Worm (Caenorhabditis elegans): ENCODE measurements around the gene fbxa-83.

Gene fbxa-83

DNA sequence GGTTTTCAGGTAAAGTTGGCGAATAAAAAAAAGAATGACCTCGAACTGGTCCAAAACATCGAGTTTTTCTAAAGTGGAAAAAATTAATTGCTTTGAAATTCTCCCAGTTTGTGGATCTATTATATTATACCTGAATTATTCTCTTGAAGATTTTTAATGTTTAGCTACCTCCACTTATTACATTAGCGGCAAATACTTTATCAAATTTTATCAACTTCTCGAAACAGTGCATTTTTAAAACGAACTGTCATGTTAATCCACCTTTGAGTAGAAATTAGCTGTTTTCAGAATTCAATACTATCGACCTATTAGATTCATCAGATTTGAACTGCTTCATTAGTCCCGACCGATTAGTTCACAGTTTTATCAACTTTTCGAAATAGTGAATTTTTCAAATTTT lies 8.1 kb downstream of the fbxa-83 start:
- no peak for TF ChIP-seq him-1 (tag; optimal IDR thresholded peaks at IDR 0.05)
- no peak for TF ChIP-seq W03F9.2 (tag; optimal IDR thresholded peaks at IDR 0.05)
- no peak for TF ChIP-seq dao-5 (tag; optimal IDR thresholded peaks at IDR 0.05)

DNA sequence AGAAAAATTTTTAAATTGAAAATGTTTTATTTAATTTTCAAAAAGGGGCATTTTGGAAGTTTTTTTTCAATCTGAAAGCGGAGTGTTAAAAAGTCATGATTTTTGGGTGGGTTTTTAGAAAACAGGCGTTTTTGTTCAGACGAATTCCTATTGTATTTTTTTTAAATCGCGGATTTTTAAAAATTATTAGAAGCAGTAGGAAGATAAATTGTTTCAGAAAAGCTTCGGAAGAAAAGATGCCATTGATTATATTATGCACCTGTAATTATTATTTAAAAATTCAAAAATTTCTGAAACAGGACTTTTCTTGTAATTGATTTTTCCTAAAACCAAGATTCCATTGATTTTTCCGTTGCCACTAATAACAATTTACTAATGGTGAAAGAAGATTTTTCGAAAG lies 20.4 kb downstream of the fbxa-83 start:
- TF ChIP-seq W03F9.2 (tag; optimal IDR thresholded peaks at IDR 0.05) (no peak), him-1 (tag; optimal IDR thresholded peaks at IDR 0.05) (no peak), dao-5 (tag; optimal IDR thresholded peaks at IDR 0.05) (no peak)

DNA sequence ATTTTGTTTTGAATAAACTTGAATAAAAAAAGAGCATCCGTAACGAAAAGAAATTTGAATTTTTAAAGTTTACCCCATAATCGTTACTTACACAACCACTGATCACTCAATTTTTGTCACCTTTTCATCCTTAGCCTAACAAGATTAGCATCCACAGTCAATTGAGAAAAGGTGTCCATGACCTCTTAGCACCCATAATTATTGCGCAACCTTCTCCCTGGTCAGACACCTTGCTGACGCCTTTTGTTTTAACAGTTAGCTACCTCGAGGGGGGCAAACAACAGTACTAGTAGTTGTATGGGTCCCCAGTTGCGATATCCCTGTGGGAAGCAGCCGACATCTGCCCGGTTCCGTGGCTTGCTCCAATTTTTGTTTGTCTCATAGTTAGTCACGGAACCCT lies 29.1 kb downstream of the fbxa-83 start:
- TF ChIP-seq W03F9.2 (tag; optimal IDR thresholded peaks at IDR 0.05) (no peak), dao-5 (tag; optimal IDR thresholded peaks at IDR 0.05) (no peak), him-1 (tag; optimal IDR thresholded peaks at IDR 0.05) (no peak)

DNA sequence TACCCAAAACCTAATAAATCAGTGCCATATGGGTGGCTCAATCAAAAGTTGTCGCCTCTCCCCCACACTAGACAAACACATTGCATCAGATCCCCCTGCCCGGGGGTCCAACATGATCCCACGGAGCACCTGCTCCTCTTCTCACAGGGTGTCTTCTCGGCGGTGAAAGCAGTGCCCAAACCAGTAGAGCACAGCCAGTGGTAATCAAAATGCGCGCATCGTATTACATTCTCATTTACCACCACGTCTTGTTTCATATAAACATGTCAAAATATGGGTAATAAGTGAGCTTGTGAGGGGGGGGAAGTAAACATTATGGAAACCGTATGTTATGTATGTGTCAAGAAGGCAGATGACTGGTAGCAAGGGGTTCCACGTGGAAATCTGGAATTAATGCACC lies 30.9 kb downstream of the fbxa-83 start:
- TF ChIP-seq dao-5 (tag; optimal IDR thresholded peaks at IDR 0.05) (no peak), him-1 (tag; optimal IDR thresholded peaks at IDR 0.05) (no peak), W03F9.2 (tag; optimal IDR thresholded peaks at IDR 0.05) (no peak)

DNA sequence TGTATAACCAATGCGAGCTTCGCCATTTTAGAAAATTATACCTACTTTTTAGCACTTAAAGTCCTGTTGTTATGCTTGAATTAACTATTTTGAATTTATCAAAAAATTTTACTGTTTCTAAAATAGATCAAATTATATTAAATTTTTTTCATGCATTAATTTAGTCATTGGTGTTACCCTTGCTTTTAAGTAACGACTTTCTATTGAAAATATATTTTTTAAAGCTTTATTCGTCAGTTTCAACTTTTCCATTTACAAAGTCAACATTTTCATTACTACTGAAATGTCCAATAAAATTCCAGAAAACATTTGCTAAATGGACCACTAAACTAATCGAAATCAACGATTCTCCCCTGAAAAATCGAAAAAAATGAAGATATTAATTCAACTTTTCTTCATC lies 34.6 kb downstream of the fbxa-83 start, which contains the start of gene Y64G10A.7:
Gene Y64G10A.7 (plus strand): TSS at position 301 of the 400 bp plus-strand sequence.
- TF ChIP-seq dao-5 (tag; optimal IDR thresholded peaks at IDR 0.05) (no peak), W03F9.2 (tag; optimal IDR thresholded peaks at IDR 0.05) (no peak), him-1 (tag; optimal IDR thresholded peaks at IDR 0.05) (no peak)

DNA sequence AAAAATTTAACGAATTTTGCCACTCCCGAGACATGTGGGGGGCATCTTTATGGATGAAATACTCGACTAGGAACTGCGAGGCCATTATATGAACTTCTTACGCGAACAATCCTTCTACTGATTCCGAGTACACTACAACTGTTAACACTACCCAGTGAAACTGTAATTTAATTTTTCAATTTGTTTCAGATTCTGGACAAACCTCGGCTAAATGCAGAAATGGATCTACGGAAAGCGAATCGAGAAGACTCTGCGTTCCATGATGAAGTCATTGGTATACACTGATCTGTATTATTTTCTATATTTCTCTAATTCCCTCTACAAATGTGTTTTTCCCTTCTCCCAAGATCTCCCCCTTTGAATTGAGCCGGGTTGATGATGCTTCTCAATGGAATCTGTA lies 41.3 kb downstream of the fbxa-83 start:
- TF ChIP-seq him-1 (tag; optimal IDR thresholded peaks at IDR 0.05) (no peak), W03F9.2 (tag; optimal IDR thresholded peaks at IDR 0.05) (no peak)

DNA sequence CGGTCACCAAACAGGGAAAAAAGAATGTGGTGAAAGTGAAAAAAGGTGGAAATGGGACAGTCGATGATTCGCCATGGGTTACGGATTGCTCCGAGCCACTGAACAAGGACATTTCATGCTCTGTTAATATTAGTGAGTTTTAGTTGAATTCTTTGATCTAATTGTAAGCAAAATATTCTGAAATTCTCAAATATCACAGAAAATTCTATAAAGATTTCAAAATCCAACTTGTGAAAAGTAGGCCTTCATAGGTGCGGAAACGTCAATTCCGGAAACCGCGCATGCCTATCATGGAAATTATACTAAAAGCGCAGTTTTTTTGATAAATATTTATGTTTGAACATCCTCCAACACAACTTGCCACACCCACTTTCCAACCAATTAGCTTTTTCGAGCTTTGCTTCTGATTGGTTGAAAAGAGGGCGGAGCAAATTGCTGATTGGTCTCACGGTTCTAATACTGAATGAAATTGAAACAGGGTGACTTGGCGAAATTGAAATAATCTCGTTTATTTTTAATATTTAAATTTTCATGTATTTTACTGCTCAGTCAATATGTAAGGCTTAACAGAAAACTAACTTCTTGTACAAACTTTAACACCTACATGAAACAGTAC lies 49.3 kb downstream of the fbxa-83 start:
- TF ChIP-seq him-1 (tag; optimal IDR thresholded peaks at IDR 0.05) (no peak), W03F9.2 (tag; optimal IDR thresholded peaks at IDR 0.05) (no peak), dao-5 (tag; optimal IDR thresholded peaks at IDR 0.05) (no peak)

DNA sequence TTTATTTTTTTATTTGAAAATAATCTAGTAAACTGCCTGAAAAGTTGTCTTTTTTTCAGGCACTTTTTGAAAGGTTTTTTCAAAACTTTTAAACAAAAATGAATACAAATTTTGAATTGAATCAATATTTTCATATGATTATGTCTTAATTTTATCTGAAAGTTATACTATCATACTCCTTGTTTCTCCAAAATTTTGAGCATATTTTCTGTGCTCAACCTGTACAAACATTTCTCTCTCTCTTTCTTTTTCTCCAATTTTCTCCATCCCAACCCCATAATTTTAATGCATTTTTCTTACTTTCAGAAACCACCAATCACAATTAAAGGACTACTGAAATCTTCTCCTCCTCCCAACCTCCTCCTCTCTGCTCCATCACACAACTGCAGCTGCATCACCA lies 50.0 kb downstream of the fbxa-83 start, which contains the start of gene ilcr-1:
Gene ilcr-1 (plus strand): TSS at position 301 of the 400 bp plus-strand sequence.
- TF ChIP-seq him-1 (tag; optimal IDR thresholded peaks at IDR 0.05) (no peak), W03F9.2 (tag; optimal IDR thresholded peaks at IDR 0.05) (no peak), dao-5 (tag; optimal IDR thresholded peaks at IDR 0.05) (no peak)

DNA sequence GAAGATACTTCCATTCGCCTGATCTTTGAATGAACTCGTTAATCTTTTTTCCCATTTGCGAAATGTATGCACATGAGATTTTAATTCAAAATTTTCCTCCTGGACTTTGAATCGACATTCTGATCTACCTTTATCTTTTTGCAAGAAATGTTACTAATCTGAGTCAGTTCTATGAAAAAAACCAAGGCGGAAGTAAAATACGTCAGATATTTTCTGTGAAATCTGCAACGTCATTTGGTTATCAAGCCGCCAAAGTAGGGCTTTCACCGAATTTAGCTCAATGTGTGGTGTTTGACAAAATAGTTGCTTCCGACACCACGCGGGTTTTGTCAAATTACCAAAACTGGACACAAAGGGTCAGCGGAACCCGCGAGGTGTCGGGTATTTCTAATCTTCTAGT lies 51.3 kb downstream of the fbxa-83 start:
- TF ChIP-seq dao-5 (tag; optimal IDR thresholded peaks at IDR 0.05) (no peak), him-1 (tag; optimal IDR thresholded peaks at IDR 0.05) (no peak), W03F9.2 (tag; optimal IDR thresholded peaks at IDR 0.05) (no peak)
